Worm (Caenorhabditis elegans) whole organism, L4/young adult: Measurements from ENCODE around the gene lido-4.
A peak's percentile ranks its signal among the peaks of the same experiment; 100 is the strongest.
"Not testable (repeated sequence)": the region's sequence is repeated elsewhere in the genome, so short reads cannot be mapped to it uniquely, and the experiment has no call there.

Source experiments
- W03F9.2 ChIP-seq: fragments of 150-350 bp; optimal IDR thresholded peaks from 2 replicates; lab custom pipeline; 2014; ENCODE audit warnings: missing biosample characterization, missing genetic modification characterization
- dao-5 ChIP-seq: sonication (generic microtip); optimal IDR thresholded peaks from 2 replicates; lab custom pipeline; 2016; ENCODE audit warnings: missing genotype, missing genetic modification characterization, moderate library complexity, missing compliant biosample characterization
- him-1 ChIP-seq: sonication (generic microtip); optimal IDR thresholded peaks from 2 replicates; lab custom pipeline; 2016; ENCODE audit warnings: missing genotype, missing genetic modification reagents, missing genetic modification characterization, missing compliant biosample characterization

Gene lido-4

ce11 chrX:17107670-17108069, at the start of gene lido-4:
Gene lido-4 (minus strand): TSS chrX:17107770.
- TF ChIP-seq dao-5 (tag; lab: Kevin White, UChicago) (no peak), W03F9.2 (tag; lab: Kevin White, UChicago) (no peak), him-1 (no peak)

ce11 chrX:17157089-17157488, 49.5 kb upstream of the lido-4 start:
- TF ChIP-seq him-1 (no peak), dao-5 (tag; lab: Kevin White, UChicago) (no peak), W03F9.2 (tag; lab: Kevin White, UChicago) (no peak)

ce11 chrX:17151160-17151711, 43.7 kb upstream of the lido-4 start, which contains the start of gene mdt-1.2:
Gene mdt-1.2 (plus strand): TSS chrX:17151522.
- TF ChIP-seq him-1 (peak; percentile 13), W03F9.2 (tag; lab: Kevin White, UChicago) (no peak), dao-5 (tag; lab: Kevin White, UChicago) (peak; percentile 21)

- TF ChIP-seq W03F9.2 (tag; lab: Kevin White, UChicago) (no peak), dao-5 (tag; lab: Kevin White, UChicago) (no peak)
Measured at ce11 chrX:17149877-17150490, 42.4 kb upstream of the lido-4 start, which contains the start of gene T23C6.4. Gene T23C6.4 (minus strand): TSS chrX:17149927.

ce11 chrX:17146545-17146944, 39.0 kb upstream of the lido-4 start:
- TF ChIP-seq W03F9.2 (tag; lab: Kevin White, UChicago) (no peak), him-1 (no peak), dao-5 (tag; lab: Kevin White, UChicago) (no peak)

- TF ChIP-seq W03F9.2 (tag; lab: Kevin White, UChicago) = no peak
- TF ChIP-seq dao-5 (tag; lab: Kevin White, UChicago) = no peak
Measured at ce11 chrX:17140447-17140846, 32.9 kb upstream of the lido-4 start.

ce11 chrX:17139204-17139780, 31.7 kb upstream of the lido-4 start:
- TF ChIP-seq W03F9.2 (tag; lab: Kevin White, UChicago) (no peak), him-1 (no peak), dao-5 (tag; lab: Kevin White, UChicago) (no peak)

- TF ChIP-seq W03F9.2 (tag; lab: Kevin White, UChicago) = no peak
- no peak for TF ChIP-seq him-1
- TF ChIP-seq dao-5 (tag; lab: Kevin White, UChicago) = no peak
Measured at ce11 chrX:17138060-17138557, 30.5 kb upstream of the lido-4 start, which contains the start of gene cnp-3. Gene cnp-3 (minus strand): TSS chrX:17138110.

ce11 chrX:17135704-17136103, 28.1 kb upstream of the lido-4 start:
- TF ChIP-seq dao-5 (tag; lab: Kevin White, UChicago) = no peak
- TF ChIP-seq him-1 = no peak
- no peak for TF ChIP-seq W03F9.2 (tag; lab: Kevin White, UChicago)

ce11 chrX:17134427-17134826, 26.9 kb upstream of the lido-4 start, which contains the start of gene K09E3.7:
Gene K09E3.7 (minus strand): TSS chrX:17134527.
- TF ChIP-seq him-1 = no peak
- TF ChIP-seq dao-5 (tag; lab: Kevin White, UChicago) = no peak
- no peak for TF ChIP-seq W03F9.2 (tag; lab: Kevin White, UChicago)

- TF ChIP-seq W03F9.2 (tag; lab: Kevin White, UChicago); him-1; dao-5 (tag; lab: Kevin White, UChicago): not testable (repeated sequence)
Measured at ce11 chrX:17117359-17117758, 9.8 kb upstream of the lido-4 start, which contains the start of gene K09E3.2. Gene K09E3.2 (plus strand): TSS chrX:17117659.

ce11 chrX:17115089-17115488, 7.5 kb upstream of the lido-4 start, which contains the start of gene lido-6:
Gene lido-6 (minus strand): TSS chrX:17115189.
- TF ChIP-seq dao-5 (tag; lab: Kevin White, UChicago) (no peak), W03F9.2 (tag; lab: Kevin White, UChicago) (no peak), him-1 (no peak)

ce11 chrX:17110555-17110954, 3.0 kb upstream of the lido-4 start, which contains the start of gene lido-5:
Gene lido-5 (minus strand): TSS chrX:17110655.
- TF ChIP-seq him-1 (no peak), dao-5 (tag; lab: Kevin White, UChicago) (no peak), W03F9.2 (tag; lab: Kevin White, UChicago) (no peak)

- TF ChIP-seq dao-5 (tag; lab: Kevin White, UChicago) = no peak
- no peak for TF ChIP-seq W03F9.2 (tag; lab: Kevin White, UChicago)
- TF ChIP-seq him-1 = no peak
Measured at ce11 chrX:17100656-17101055, 6.9 kb downstream of the lido-4 start, which contains the start of gene lido-2. Gene lido-2 (minus strand): TSS chrX:17100756.
